Worm (Caenorhabditis elegans): Measurements from ENCODE around the gene nhr-20.
A peak's percentile ranks its signal among the peaks of the same experiment; 100 is the strongest.

The nhr-20 gene

DNA sequence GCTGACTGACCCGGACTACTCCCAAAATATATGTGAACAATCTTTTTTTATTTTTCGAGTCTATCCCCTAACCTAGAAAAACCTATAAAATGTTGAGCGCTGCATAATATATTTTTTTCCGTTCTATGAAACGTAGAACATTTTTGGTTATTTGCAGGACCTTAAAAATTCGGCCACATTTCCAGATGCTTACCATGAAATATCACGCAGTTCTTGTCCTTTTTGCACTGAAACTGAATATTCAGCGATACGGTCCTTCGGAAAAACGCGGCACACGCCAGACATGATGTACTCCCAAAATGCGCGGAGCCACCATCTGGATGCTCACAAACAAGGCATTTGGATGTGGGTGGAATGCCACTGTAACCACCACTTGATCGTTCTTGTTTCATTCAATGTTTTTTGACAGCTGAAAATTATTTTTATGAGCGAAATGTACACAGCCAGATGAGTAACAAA lies at the start of gene nhr-20:
Gene nhr-20, minus strand, starts transcription at position 409 of the 459 bp plus-strand sequence.
- no peak for TF ChIP-seq egl-27 (tag; optimal IDR thresholded peaks at IDR 0.05)
- no peak for TF ChIP-seq nhr-12 (tag; optimal IDR thresholded peaks at IDR 0.05)
- TF ChIP-seq dmd-4 (tag; optimal IDR thresholded peaks at IDR 0.05): no peak
- no peak for TF ChIP-seq ztf-4 (tag; optimal IDR thresholded peaks at IDR 0.05)
- TF ChIP-seq unc-39 (tag; optimal IDR thresholded peaks at IDR 0.05): no peak
- no peak for TF ChIP-seq ztf-11 (tag; optimal IDR thresholded peaks at IDR 0.05)
- no peak for TF ChIP-seq elt-1 (tag; optimal IDR thresholded peaks at IDR 0.05)
- TF ChIP-seq mab-5 (tag; optimal IDR thresholded peaks at IDR 0.05): no peak
- TF ChIP-seq fos-1 (tag; optimal IDR thresholded peaks at IDR 0.05): no peak
- TF ChIP-seq nhr-10 (tag; optimal IDR thresholded peaks at IDR 0.05): no peak
- TF ChIP-seq lsy-2 (tag; optimal IDR thresholded peaks at IDR 0.05): no peak
- no peak for TF ChIP-seq lin-13 (GFP tag; optimal IDR thresholded peaks at IDR 0.05)
- no peak for TF ChIP-seq ceh-82 (tag; optimal IDR thresholded peaks at IDR 0.05)

- TF ChIP-seq nhr-12 (tag; optimal IDR thresholded peaks at IDR 0.05): peak; percentile 67
- peak; percentile 94 for TF ChIP-seq fos-1 (tag; optimal IDR thresholded peaks at IDR 0.05)
- peak; percentile 97 for TF ChIP-seq crh-2 (tag; optimal IDR thresholded peaks at IDR 0.05)
- TF ChIP-seq mab-5 (tag; optimal IDR thresholded peaks at IDR 0.05): peak; percentile 93
- TF ChIP-seq unc-62 (GFP tag; optimal IDR thresholded peaks at IDR 0.05): peak; percentile 85
- peak; percentile 95 for TF ChIP-seq zag-1 (tag; optimal IDR thresholded peaks at IDR 0.05)
- TF ChIP-seq ztf-4 (tag; optimal IDR thresholded peaks at IDR 0.05): peak; percentile 97
- TF ChIP-seq F13H6.1 (tag; optimal IDR thresholded peaks at IDR 0.05): peak; percentile 100
- TF ChIP-seq ZK546.5 (tag; optimal IDR thresholded peaks at IDR 0.05): peak; percentile 57
- TF ChIP-seq lsy-2 (tag; optimal IDR thresholded peaks at IDR 0.05): peak; percentile 86 to 95
- no peak for TF ChIP-seq alr-1 (tag; optimal IDR thresholded peaks at IDR 0.05)
- TF ChIP-seq nhr-25 (tag; optimal IDR thresholded peaks at IDR 0.05): peak; percentile 98
- no peak for TF ChIP-seq unc-39 (tag; optimal IDR thresholded peaks at IDR 0.05)
- TF ChIP-seq nhr-77 (tag; optimal IDR thresholded peaks at IDR 0.05): peak; percentile 27
- peak; percentile 82 for TF ChIP-seq blmp-1 (tag; optimal IDR thresholded peaks at IDR 0.05; ENCODE audit: insufficient read depth)
- TF ChIP-seq snpc-4 (tag; optimal IDR thresholded peaks at IDR 0.05): peak; percentile 91
- no peak for TF ChIP-seq elt-3 (tag; optimal IDR thresholded peaks at IDR 0.05)
- TF ChIP-seq sem-4 (tag; optimal IDR thresholded peaks at IDR 0.05): peak; percentile 99
- TF ChIP-seq nhr-6 (tag; optimal IDR thresholded peaks at IDR 0.05): peak; percentile 96
- peak; percentile 78 for TF ChIP-seq gmeb-1 (tag; optimal IDR thresholded peaks at IDR 0.05)
- peak; percentile 66 for TF ChIP-seq nhr-10 (tag; optimal IDR thresholded peaks at IDR 0.05)
- TF ChIP-seq ztf-11 (tag; optimal IDR thresholded peaks at IDR 0.05): peak; percentile 55
- TF ChIP-seq R02D3.7 (tag; optimal IDR thresholded peaks at IDR 0.05): peak; percentile 3
- peak; percentile 100 for TF ChIP-seq sma-9 (GFP tag; optimal IDR thresholded peaks at IDR 0.05)
- TF ChIP-seq sma-9 (tag; optimal IDR thresholded peaks at IDR 0.05): peak; percentile 97
- peak; percentile 96 for TF ChIP-seq nhr-129 (tag; optimal IDR thresholded peaks at IDR 0.05)
- peak; percentile 94 for TF ChIP-seq lin-13 (GFP tag; optimal IDR thresholded peaks at IDR 0.05)
- TF ChIP-seq elt-1 (tag; optimal IDR thresholded peaks at IDR 0.05): peak; percentile 30
- peak; percentile 94 to 97 for TF ChIP-seq mdl-1 (tag; optimal IDR thresholded peaks at IDR 0.05)
- TF ChIP-seq ama-1 (optimal IDR thresholded peaks at IDR 0.05): no peak
- peak; percentile 70 for TF ChIP-seq nhr-11 (tag; optimal IDR thresholded peaks at IDR 0.05)
- TF ChIP-seq skn-1 (tag; optimal IDR thresholded peaks at IDR 0.05): peak; percentile 54
- TF ChIP-seq sma-3 (GFP tag; optimal IDR thresholded peaks at IDR 0.05): peak; percentile 99
- peak; percentile 93 for TF ChIP-seq ceh-16 (tag; optimal IDR thresholded peaks at IDR 0.05)
- peak; percentile 99 for TF ChIP-seq Y55F3AM.14 (GFP tag; optimal IDR thresholded peaks at IDR 0.05)
- TF ChIP-seq lin-11 (tag; optimal IDR thresholded peaks at IDR 0.05): peak; percentile 95
- peak; percentile 69 for TF ChIP-seq lin-39 (tag; optimal IDR thresholded peaks at IDR 0.05)
- no peak for TF ChIP-seq mbf-1 (tag; optimal IDR thresholded peaks at IDR 0.05)
- peak; percentile 98 for TF ChIP-seq egl-27 (tag; optimal IDR thresholded peaks at IDR 0.05)
- TF ChIP-seq dmd-4 (tag; optimal IDR thresholded peaks at IDR 0.05): peak; percentile 15
- TF ChIP-seq ztf-1 (GFP tag; conservative IDR thresholded peaks at IDR 0.05): no peak
- peak; percentile 74 for TF ChIP-seq ceh-82 (tag; optimal IDR thresholded peaks at IDR 0.05)
- no peak for TF ChIP-seq nhr-23 (tag; optimal IDR thresholded peaks at IDR 0.05)
- TF ChIP-seq nhr-21 (tag; optimal IDR thresholded peaks at IDR 0.05): peak; percentile 99
- no peak for TF ChIP-seq aly-2 (tag; optimal IDR thresholded peaks at IDR 0.05)
- peak; percentile 96 for TF ChIP-seq C34F6.9 (tag; optimal IDR thresholded peaks at IDR 0.05)
- TF ChIP-seq unc-55 (GFP tag; optimal IDR thresholded peaks at IDR 0.05): peak; percentile 87
- peak; percentile 58 for TF ChIP-seq nhr-237 (tag; optimal IDR thresholded peaks at IDR 0.05)
- TF ChIP-seq peb-1 (tag; optimal IDR thresholded peaks at IDR 0.05): peak; percentile 90
Observed at ce11 chrIII:4281955-4282618, 49.1 kb upstream of the nhr-20 start.
